Worm (Caenorhabditis elegans): ENCODE measurements around the gene ppm-1.G.
A peak's percentile ranks its signal among the peaks of the same experiment; 100 is the strongest.

- no peak for TF ChIP-seq B0310.2 (tag; optimal IDR thresholded peaks at IDR 0.05)
- TF ChIP-seq ceh-13 (GFP tag; optimal IDR thresholded peaks at IDR 0.05), result no peak
- TF ChIP-seq aly-1 (tag; optimal IDR thresholded peaks at IDR 0.05), result no peak
- peak; percentile 16 for TF ChIP-seq ama-1 (optimal IDR thresholded peaks at IDR 0.05)
- TF ChIP-seq hmg-4 (GFP tag; optimal IDR thresholded peaks at IDR 0.05), result peak; percentile 76
- no peak for TF ChIP-seq pes-1 (GFP tag; IDR thresholded peaks at IDR 0.05)
- peak; percentile 54 for TF ChIP-seq flt-1 (GFP tag; IDR thresholded peaks at IDR 0.05)
- no peak for TF ChIP-seq hnd-1 (tag; optimal IDR thresholded peaks at IDR 0.05)
- no peak for TF ChIP-seq tbx-11 (GFP tag; IDR thresholded peaks at IDR 0.05)
- 0 out of 2 replicates have a peak, but pooled peaks have one; percentile 53 for TF ChIP-seq sea-1 (GFP tag; conservative IDR thresholded peaks at IDR 0.05)
- TF ChIP-seq tbx-37 (GFP tag; conservative IDR thresholded peaks at IDR 0.05), result 0 out of 2 replicates have a peak, but pooled peaks have one; percentile 13
- TF ChIP-seq scrt-1 (GFP tag; IDR thresholded peaks at IDR 0.05), result no peak
- no peak for TF ChIP-seq ets-7 (tag; optimal IDR thresholded peaks at IDR 0.05)
These were observed 50.4 kb downstream of the ppm-1.G start for ce11 chrIII:833711-834442.

Data from whole organism, early embryonic.